Worm (Caenorhabditis elegans): ENCODE results near the gene C05E4.12.

DNA sequence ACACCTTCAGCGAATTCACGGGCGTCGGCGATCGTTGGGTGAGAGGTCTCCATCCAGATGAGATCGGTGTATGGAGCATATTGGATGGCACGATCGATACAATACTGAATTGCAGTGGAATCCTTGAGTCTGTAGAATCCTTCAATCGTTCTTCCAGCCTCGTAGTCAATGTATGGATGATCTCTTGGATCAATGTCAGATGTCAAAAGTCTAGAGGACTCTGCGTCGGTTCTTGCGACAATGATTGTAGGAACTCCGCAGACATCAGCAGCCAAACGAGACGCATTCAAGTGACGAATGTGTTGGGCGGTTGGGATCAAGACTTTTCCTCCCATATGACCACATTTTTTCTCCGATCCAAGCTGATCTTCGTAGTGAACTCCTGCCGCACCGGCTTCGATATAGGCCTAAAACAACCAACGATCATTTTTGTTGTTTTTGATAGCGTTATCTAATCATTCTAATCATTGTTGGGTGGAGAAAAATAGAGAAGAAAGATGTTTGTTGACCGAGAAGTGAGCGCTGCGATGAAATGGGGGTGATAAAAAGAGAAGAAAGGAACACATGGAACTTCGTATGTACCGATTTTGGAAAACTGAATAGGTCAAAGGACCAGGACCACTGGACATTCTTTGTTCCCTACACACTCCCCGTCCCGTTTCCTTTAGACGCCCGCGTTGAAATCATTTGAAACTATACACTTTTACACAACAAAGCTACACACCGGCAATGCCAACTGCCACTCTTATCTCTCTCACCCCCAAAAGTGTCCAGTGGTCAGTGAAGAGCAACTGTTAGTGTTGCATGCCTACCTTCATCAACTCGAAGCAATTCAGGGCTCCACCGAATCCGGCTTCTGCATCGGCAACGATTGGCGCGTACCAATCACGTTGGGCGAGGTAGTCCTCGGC lies 35.0 kb downstream of the C05E4.12 start:
- TF ChIP-seq him-1 (tag; optimal IDR thresholded peaks at IDR 0.05) (no peak), dao-5 (tag; optimal IDR thresholded peaks at IDR 0.05) (no peak), W03F9.2 (tag; optimal IDR thresholded peaks at IDR 0.05) (no peak)

All from whole organism, L4/young adult.